Fruit fly (Drosophila melanogaster): ENCODE data around the gene ovo.

The ovo gene

dm6 chrX:5061989-5062388 lies 13.9 kb downstream of the ovo start (continued):
- TF ChIP-seq CG4424 (GFP tag; optimal IDR thresholded peaks at IDR 0.05) (peak; percentile 16), Sox102F (GFP tag; optimal IDR thresholded peaks at IDR 0.05) (peak; percentile 13), dm (GFP tag; optimal IDR thresholded peaks at IDR 0.05) (no peak), gem (tag; optimal IDR thresholded peaks at IDR 0.05) (peak; percentile 56), CG11695 (GFP tag; IDR thresholded peaks at IDR 0.05) (0 out of 3 replicates have a peak, but pooled peaks have one; percentile 35), Max (GFP tag; optimal IDR thresholded peaks at IDR 0.05) (no peak), CG7556 (GFP tag; optimal IDR thresholded peaks at IDR 0.05) (peak; percentile 16), CG2120 (GFP tag; optimal IDR thresholded peaks at IDR 0.05) (peak; percentile 47), ranshi (GFP tag; IDR thresholded peaks at IDR 0.05) (peak; percentile 26; the same call in 1 of the 2 replicates), CG12391 (tag; optimal IDR thresholded peaks at IDR 0.05) (peak; percentile 17), CG9727 (GFP tag; optimal IDR thresholded peaks at IDR 0.05) (peak; percentile 24), ato (GFP tag; IDR thresholded peaks at IDR 0.05; ENCODE audit: partially characterized antibody) (no peak), Atf6 (GFP tag; IDR thresholded peaks at IDR 0.05) (peak; percentile 42; the same call in 1 of the 2 replicates), CG17359 (tag; optimal IDR thresholded peaks at IDR 0.05) (peak; percentile 10), HLH3B (GFP tag; IDR thresholded peaks at IDR 0.05) (0 out of 2 replicates have a peak, but pooled peaks have one; percentile 15), lilli (GFP tag; optimal IDR thresholded peaks at IDR 0.05) (peak; percentile 11), CG6689 (GFP tag; IDR thresholded peaks at IDR 0.05) (peak; percentile 42), so (GFP tag; IDR thresholded peaks at IDR 0.05) (no peak), CG13624 (GFP tag; optimal IDR thresholded peaks at IDR 0.05) (peak; percentile 41), tgo (GFP tag; IDR thresholded peaks at IDR 0.05) (peak; percentile 34; the same call in 1 of the 3 replicates), CG4730 (GFP tag; IDR thresholded peaks at IDR 0.05) (0 out of 2 replicates have a peak, but pooled peaks have one; percentile 30), sens (GFP tag) (peak; percentile 86), CG11504 (tag; optimal IDR thresholded peaks at IDR 0.05) (peak; percentile 34), Ada2b (GFP tag; IDR thresholded peaks at IDR 0.05) (0 out of 2 replicates have a peak, but pooled peaks have one; percentile 31), CG9932 (GFP tag; IDR thresholded peaks at IDR 0.05) (peak; percentile 59), chif (GFP tag; optimal IDR thresholded peaks at IDR 0.05) (peak in 1 of 2 experiments; percentile 6), CG8359 (GFP tag; optimal IDR thresholded peaks at IDR 0.05; ENCODE audit: borderline replicate concordance) (no peak), unpg (GFP tag; optimal IDR thresholded peaks at IDR 0.05) (peak; percentile 35), CG16815 (GFP tag; optimal IDR thresholded peaks at IDR 0.05) (peak; percentile 5), gro (GFP tag; optimal IDR thresholded peaks at IDR 0.05) (no peak), CG2712 (tag; optimal IDR thresholded peaks at IDR 0.05) (peak; percentile 37), CG13424 (tag; optimal IDR thresholded peaks at IDR 0.05) (peak; percentile 8), CG7928 (GFP tag; optimal IDR thresholded peaks at IDR 0.05) (no peak), CG8944 (GFP tag; optimal IDR thresholded peaks at IDR 0.05) (no peak)

- TF ChIP-seq cg (GFP tag; optimal IDR thresholded peaks at IDR 0.05) (peak; percentile 34), Myb (GFP tag; optimal IDR thresholded peaks at IDR 0.05) (peak; percentile 14), CTCF (GFP tag; optimal IDR thresholded peaks at IDR 0.05) (peak; percentile 88), CG15601 (tag; optimal IDR thresholded peaks at IDR 0.05) (no peak), sens (GFP tag) (peak; percentile 31), CG10321 (GFP tag; IDR thresholded peaks at IDR 0.05) (no peak), chinmo (GFP tag; IDR thresholded peaks at IDR 0.05; ENCODE audit: partially characterized antibody) (0 out of 4 replicates have a peak, but pooled peaks have one; percentile 10)
Measured at dm6 chrX:5063540-5064308, 15.7 kb downstream of the ovo start.

Data from whole organism, embryonic.